Worm (Caenorhabditis elegans) whole organism, late embryonic: Measurements from ENCODE around the gene F22E12.3.

Source experiments
- C08G9.2 ChIP-seq: sonication (generic microtip); optimal IDR thresholded peaks from 2 replicates; lab custom pipeline; 2016; ENCODE audit warnings: mild to moderate bottlenecking, missing genetic modification characterization, moderate library complexity, missing compliant biosample characterization
- C38D4.7 ChIP-seq: fragments of 200-800 bp; sonication (Bioruptor generic); optimal IDR thresholded peaks from 2 replicates; lab custom pipeline; 2018; ENCODE audit warnings: mild to moderate bottlenecking, missing genetic modification characterization, moderate library complexity, missing compliant biosample characterization
- F13H6.1 ChIP-seq: sonication (generic microtip); optimal IDR thresholded peaks from 2 replicates; lab custom pipeline; 2016; ENCODE audit warnings: missing genetic modification characterization, missing compliant biosample characterization
- K02D7.2 ChIP-seq: sonication (generic microtip); optimal IDR thresholded peaks from 2 replicates; lab custom pipeline; 2017; ENCODE audit warnings: mild to moderate bottlenecking, missing genetic modification characterization, missing compliant biosample characterization
- T23F11.4 ChIP-seq: fragments of 200-800 bp; sonication (Bioruptor generic); optimal IDR thresholded peaks from 2 replicates; lab custom pipeline; 2018; ENCODE audit warnings: mild to moderate bottlenecking, missing genetic modification characterization, missing compliant biosample characterization
- Y22D7AL.16 ChIP-seq: sonication (generic microtip); optimal IDR thresholded peaks from 2 replicates; lab custom pipeline; 2016; ENCODE audit warnings: missing genetic modification characterization, missing compliant biosample characterization
- ahr-1 ChIP-seq: sonication (generic microtip); optimal IDR thresholded peaks from 2 replicates; lab custom pipeline; 2016; ENCODE audit warnings: missing genetic modification characterization, missing compliant biosample characterization
- ceh-19 ChIP-seq: fragments of 200-800 bp; sonication (Bioruptor generic); optimal IDR thresholded peaks from 2 replicates; lab custom pipeline; 2018; ENCODE audit warnings: mild to moderate bottlenecking, missing genetic modification characterization, missing compliant biosample characterization
- ceh-22 ChIP-seq: sonication (generic microtip); optimal IDR thresholded peaks from 2 replicates; lab custom pipeline; 2017; ENCODE audit warnings: missing biosample characterization, missing genetic modification characterization
- ceh-24 ChIP-seq: sonication (generic microtip); optimal IDR thresholded peaks from 2 replicates; lab custom pipeline; 2016; ENCODE audit warnings: mild to moderate bottlenecking, missing genetic modification characterization, missing compliant biosample characterization
- ceh-31 ChIP-seq: sonication (generic microtip); optimal IDR thresholded peaks from 2 replicates; lab custom pipeline; 2016; ENCODE audit warnings: missing genetic modification characterization, missing compliant biosample characterization
- ceh-34 ChIP-seq: sonication (generic microtip); optimal IDR thresholded peaks from 2 replicates; lab custom pipeline; 2016; ENCODE audit warnings: mild to moderate bottlenecking, missing genetic modification characterization, missing compliant biosample characterization
- ceh-45 ChIP-seq: fragments of 200-800 bp; sonication (Bioruptor generic); IDR thresholded peaks from 2 replicates; pipeline ENCODE4 v1.3.6; 2022; ENCODE audit warnings: missing genetic modification reagents, missing genetic modification characterization, missing compliant biosample characterization
- ceh-6 ChIP-seq: fragments of 200-800 bp; sonication (Bioruptor generic); optimal IDR thresholded peaks from 2 replicates; lab custom pipeline; 2018; ENCODE audit warnings: mild to moderate bottlenecking, missing genetic modification characterization, missing compliant biosample characterization
- ceh-9 ChIP-seq: sonication (generic microtip); optimal IDR thresholded peaks from 2 replicates; lab custom pipeline; 2016; ENCODE audit warnings: mild to moderate bottlenecking, missing genetic modification characterization, inconsistent platforms, missing compliant biosample characterization
- dve-1 ChIP-seq: sonication (generic microtip); optimal IDR thresholded peaks from 2 replicates; lab custom pipeline; 2017; ENCODE audit warnings: antibody characterized with exemption, mild to moderate bottlenecking, missing genetic modification characterization, missing compliant biosample characterization
- elt-2 ChIP-seq: sonication (generic microtip); optimal IDR thresholded peaks from 2 replicates; lab custom pipeline; 2016; ENCODE audit warnings: missing genetic modification reagents, missing genetic modification characterization, missing compliant biosample characterization
- elt-4 ChIP-seq: sonication (generic microtip); optimal IDR thresholded peaks from 2 replicates; lab custom pipeline; 2016; ENCODE audit warnings: missing genetic modification characterization, missing compliant biosample characterization
- eyg-1 ChIP-seq: sonication (generic microtip); optimal IDR thresholded peaks from 2 replicates; lab custom pipeline; 2016; ENCODE audit warnings: missing genotype, missing genetic modification characterization, missing compliant biosample characterization
- fax-1 ChIP-seq: sonication (generic microtip); optimal IDR thresholded peaks from 2 replicates; lab custom pipeline; 2016; ENCODE audit warnings: missing genotype, missing genetic modification characterization, missing compliant biosample characterization
- fkh-10 ChIP-seq: fragments of 150-350 bp; optimal IDR thresholded peaks from 2 replicates; lab custom pipeline; 2014; ENCODE audit warnings: missing biosample characterization, missing genetic modification reagents, missing genetic modification characterization
- fkh-6 ChIP-seq: sonication (generic microtip); optimal IDR thresholded peaks from 2 replicates; lab custom pipeline; 2016; ENCODE audit warnings: missing genetic modification characterization, missing compliant biosample characterization
- hlh-13 ChIP-seq: fragments of 200-800 bp; sonication (Bioruptor generic); optimal IDR thresholded peaks from 2 replicates; lab custom pipeline; 2018; ENCODE audit warnings: mild to moderate bottlenecking, missing genetic modification characterization, missing compliant biosample characterization
- hlh-6 ChIP-seq: sonication (generic microtip); optimal IDR thresholded peaks from 2 replicates; lab custom pipeline; 2016; ENCODE audit warnings: missing genotype, missing genetic modification characterization, missing compliant biosample characterization
- lim-6 ChIP-seq: sonication (generic microtip); optimal IDR thresholded peaks from 2 replicates; lab custom pipeline; 2016; ENCODE audit warnings: missing genetic modification characterization, missing compliant biosample characterization
- lin-11 ChIP-seq: fragments of 200-800 bp; sonication (Bioruptor generic); optimal IDR thresholded peaks from 2 replicates; lab custom pipeline; 2018; ENCODE audit warnings: mild to moderate bottlenecking, missing genetic modification characterization, missing compliant biosample characterization
- nfya-1 ChIP-seq: sonication (generic microtip); optimal IDR thresholded peaks from 2 replicates; lab custom pipeline; 2017; ENCODE audit warnings: missing genetic modification characterization, mild to moderate bottlenecking, missing compliant biosample characterization, antibody characterized with exemption, moderate library complexity
- nhr-11 ChIP-seq: fragments of 150-350 bp; optimal IDR thresholded peaks from 2 replicates; lab custom pipeline; 2014; ENCODE audit warnings: missing biosample characterization, missing genetic modification characterization
- nhr-232 ChIP-seq: sonication (generic microtip); optimal IDR thresholded peaks from 2 replicates; lab custom pipeline; 2016; ENCODE audit warnings: missing genetic modification characterization, missing compliant biosample characterization
- npax-4 ChIP-seq: sonication (generic microtip); optimal IDR thresholded peaks from 2 replicates; lab custom pipeline; 2016; ENCODE audit warnings: missing genetic modification characterization, missing compliant biosample characterization
- odd-2 ChIP-seq: sonication (generic microtip); optimal IDR thresholded peaks from 2 replicates; lab custom pipeline; 2017; ENCODE audit warnings: antibody characterized with exemption, mild to moderate bottlenecking, missing genetic modification characterization, missing compliant biosample characterization
- pha-2 ChIP-seq: sonication (generic microtip); optimal IDR thresholded peaks from 2 replicates; lab custom pipeline; 2017; ENCODE audit warnings: mild to moderate bottlenecking, missing genetic modification characterization, missing compliant biosample characterization
- pha-4 ChIP-seq: fragments of 150-350 bp; optimal IDR thresholded peaks from 2 replicates; lab custom pipeline; 2018; ENCODE audit warnings: missing biosample characterization, missing genetic modification reagents, missing genetic modification characterization
- pqm-1 ChIP-seq: sonication (generic microtip); optimal IDR thresholded peaks from 2 replicates; lab custom pipeline; 2016; ENCODE audit warnings: missing genetic modification characterization, missing compliant biosample characterization
- pros-1 ChIP-seq: fragments of 150-350 bp; optimal IDR thresholded peaks from 2 replicates; lab custom pipeline; 2014; ENCODE audit warnings: missing biosample characterization, missing genetic modification reagents, missing genetic modification characterization
- sdc-2 ChIP-seq: sonication (generic microtip); optimal IDR thresholded peaks from 2 replicates; lab custom pipeline; 2016; ENCODE audit warnings: missing genotype, missing genetic modification characterization, missing compliant biosample characterization
- sox-2 ChIP-seq: fragments of 200-800 bp; sonication (Bioruptor generic); IDR thresholded peaks from 2 replicates; pipeline ENCODE4 v1.3.6; 2022; ENCODE audit warnings: missing genetic modification reagents, missing genetic modification characterization, missing compliant biosample characterization
- syd-9 ChIP-seq: sonication (generic microtip); optimal IDR thresholded peaks from 2 replicates; lab custom pipeline; 2016; ENCODE audit warnings: mild to moderate bottlenecking, missing genetic modification characterization, moderate library complexity, missing compliant biosample characterization
- tbx-2 ChIP-seq: sonication (generic microtip); optimal IDR thresholded peaks from 2 replicates; lab custom pipeline; 2016; ENCODE audit warnings: missing genetic modification characterization, missing compliant biosample characterization
- ttx-3 ChIP-seq: sonication (generic microtip); optimal IDR thresholded peaks from 2 replicates; lab custom pipeline; 2016; ENCODE audit warnings: missing genetic modification reagents, missing genetic modification characterization, missing compliant biosample characterization
- unc-3 ChIP-seq, 2 experiments: fragments of 200-800 bp in 1 of 2; sonication (Bioruptor generic) in 1 of 2; sonication (generic microtip) in 1 of 2; conservative IDR thresholded peaks in 1 of 2; optimal IDR thresholded peaks in 1 of 2; 2 replicates each; pipeline versions ENCODE4 v1.3.6 to Lab custom; 2016 to 2022; ENCODE audit warnings: missing compliant biosample characterization in 2 of 2, missing genetic modification characterization in 2 of 2, missing genetic modification reagents in 1 of 2
- unc-55 ChIP-seq: sonication (generic microtip); optimal IDR thresholded peaks from 2 replicates; lab custom pipeline; 2017; ENCODE audit warnings: missing biosample characterization, missing genetic modification reagents, missing genetic modification characterization
- unc-86 ChIP-seq: sonication (generic microtip); optimal IDR thresholded peaks from 2 replicates; lab custom pipeline; 2016; ENCODE audit warnings: missing genetic modification characterization, missing compliant biosample characterization
- zip-5 ChIP-seq: sonication (generic microtip); optimal IDR thresholded peaks from 2 replicates; lab custom pipeline; 2016; ENCODE audit warnings: missing genetic modification characterization, missing compliant biosample characterization
- ztf-16 ChIP-seq: sonication (generic microtip); optimal IDR thresholded peaks from 2 replicates; lab custom pipeline; 2017; ENCODE audit warnings: missing genetic modification characterization, missing compliant biosample characterization

The F22E12.3 gene

DNA sequence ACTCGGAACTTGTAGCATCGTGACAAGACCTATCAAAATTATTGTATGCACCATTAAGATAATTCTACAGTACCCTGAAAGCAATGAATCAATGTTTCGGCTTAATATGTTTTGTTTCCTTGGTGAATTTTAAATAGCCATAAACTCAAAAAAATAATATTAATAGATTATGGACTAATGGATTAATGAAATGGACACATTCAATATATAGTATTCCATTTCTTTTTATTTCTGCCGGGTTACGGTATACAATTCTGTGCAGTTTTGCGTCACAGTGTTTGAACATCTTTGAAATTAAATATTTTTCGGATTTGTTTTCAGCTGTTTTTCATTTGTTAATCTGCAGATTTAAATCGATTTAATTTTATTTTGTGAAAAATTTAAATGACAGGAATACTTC lies 26.6 kb downstream of the F22E12.3 start, which contains the start of gene set-22:
Gene set-22 (plus strand): TSS at position 301 of the 400 bp plus-strand sequence.
- TF ChIP-seq ceh-34 (no peak), hlh-6 (tag; lab: Kevin White, UChicago) (no peak), odd-2 (tag; lab: Kevin White, UChicago) (no peak), fkh-6 (tag; lab: Kevin White, UChicago) (no peak), ceh-19 (GFP tag; lab: Kevin White, UChicago) (no peak), C38D4.7 (GFP tag; lab: Kevin White, UChicago) (no peak), ceh-24 (tag; lab: Kevin White, UChicago) (no peak), pha-4 (tag; lab: Kevin White, UChicago) (no peak), elt-2 (tag; lab: Kevin White, UChicago) (no peak), unc-55 (no peak), elt-4 (tag; lab: Kevin White, UChicago) (no peak), lin-11 (tag; lab: Kevin White, UChicago) (no peak), ceh-6 (GFP tag; lab: Kevin White, UChicago) (no peak), C08G9.2 (tag; lab: Kevin White, UChicago) (no peak), T23F11.4 (GFP tag; lab: Kevin White, UChicago) (no peak), nhr-232 (no peak), ttx-3 (no peak), pha-2 (tag; lab: Kevin White, UChicago) (no peak), lim-6 (no peak)

DNA sequence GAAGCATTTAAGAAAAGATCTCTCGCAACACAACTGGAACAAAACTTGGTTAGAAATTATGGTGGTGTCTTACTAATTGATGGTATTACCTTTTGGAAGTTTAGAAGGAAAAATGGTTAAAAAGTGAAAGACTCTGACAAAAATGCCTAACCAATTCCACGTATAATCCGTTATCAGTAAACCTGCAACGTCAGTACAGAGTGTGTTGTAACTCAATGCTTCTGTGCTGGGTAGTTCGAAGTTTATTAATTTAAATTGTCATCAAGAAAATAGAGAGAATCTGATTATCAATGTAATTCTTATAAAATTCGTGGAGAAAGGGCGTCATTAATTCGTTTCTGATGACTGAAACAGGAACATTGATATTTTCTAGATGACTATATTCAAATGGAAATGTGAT lies 28.0 kb downstream of the F22E12.3 start:
- no peak for TF ChIP-seq ztf-16 (tag; lab: Kevin White, UChicago)
- no peak for TF ChIP-seq ahr-1
- TF ChIP-seq syd-9 (tag; lab: Kevin White, UChicago) = no peak
- no peak for TF ChIP-seq unc-3 (GFP tag; conservative IDR thresholded peaks at IDR 0.05; lab: Robert Waterston, UW)
- TF ChIP-seq unc-3 (tag; optimal IDR thresholded peaks at IDR 0.05; lab: Kevin White, UChicago) = no peak
- no peak for TF ChIP-seq pqm-1 (tag; lab: Kevin White, UChicago)
- no peak for TF ChIP-seq tbx-2 (tag; lab: Kevin White, UChicago)
- TF ChIP-seq nhr-11 = no peak
- TF ChIP-seq npax-4 (tag; lab: Kevin White, UChicago) = no peak
- no peak for TF ChIP-seq dve-1
- no peak for TF ChIP-seq fax-1
- TF ChIP-seq nfya-1 (tag; lab: Kevin White, UChicago) = no peak
- no peak for TF ChIP-seq hlh-6 (tag; lab: Kevin White, UChicago)
- no peak for TF ChIP-seq fkh-10 (GFP tag; lab: Kevin White, UChicago)
- no peak for TF ChIP-seq Y22D7AL.16 (tag; lab: Kevin White, UChicago)
- no peak for TF ChIP-seq ceh-45 (GFP tag; lab: Robert Waterston, UW)

DNA sequence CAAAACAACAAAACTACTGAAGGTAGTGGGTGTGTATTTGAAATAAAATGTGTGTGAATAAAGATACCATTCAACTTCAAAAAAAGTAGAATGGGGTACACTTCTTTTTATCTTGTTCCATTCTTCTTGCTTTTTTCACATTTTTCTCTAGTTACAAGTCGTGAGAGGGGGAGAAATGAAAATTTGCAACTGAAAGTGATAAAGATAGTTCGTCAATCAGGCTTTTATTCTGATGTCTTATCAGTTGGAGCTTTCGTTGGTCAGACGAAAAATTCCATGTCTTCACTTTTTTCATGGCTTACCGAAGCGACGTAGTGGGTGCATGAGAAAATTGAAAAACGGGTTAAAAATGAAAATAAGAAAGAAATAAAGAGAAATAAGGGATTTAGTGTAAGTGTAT lies 29.5 kb downstream of the F22E12.3 start, which contains the start of gene Y32F6A.4:
Gene Y32F6A.4 (minus strand): TSS at position 347 of the 400 bp plus-strand sequence.
- TF ChIP-seq pros-1 (tag; lab: Kevin White, UChicago) = no peak
- TF ChIP-seq ceh-24 (tag; lab: Kevin White, UChicago) = no peak
- no peak for TF ChIP-seq fax-1
- no peak for TF ChIP-seq F13H6.1
- TF ChIP-seq unc-55 = no peak
- no peak for TF ChIP-seq hlh-6 (tag; lab: Kevin White, UChicago)
- no peak for TF ChIP-seq ceh-22 (tag; lab: Kevin White, UChicago)
- no peak for TF ChIP-seq hlh-13 (GFP tag; lab: Kevin White, UChicago)

DNA sequence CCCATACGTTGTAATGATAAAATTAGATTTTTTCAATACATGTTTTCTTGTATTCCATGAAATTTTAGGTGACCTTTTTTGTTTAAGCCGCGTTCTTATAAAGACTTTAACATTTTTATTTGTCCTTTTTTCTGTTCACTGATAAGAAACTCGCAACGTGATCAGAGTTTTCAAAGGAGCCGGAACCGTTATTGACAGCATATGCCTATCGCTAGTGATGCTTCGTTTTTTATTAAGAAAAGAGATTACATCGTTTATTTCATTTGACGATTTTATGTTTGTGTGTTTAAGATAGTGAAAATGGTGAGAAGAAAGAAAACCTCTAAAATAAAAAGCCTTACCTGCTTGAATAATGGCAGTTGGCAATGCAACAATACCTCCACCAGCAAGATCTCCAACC lies 30.6 kb downstream of the F22E12.3 start:
- TF ChIP-seq zip-5 (no peak), pros-1 (tag; lab: Kevin White, UChicago) (no peak), ceh-31 (no peak), Y22D7AL.16 (tag; lab: Kevin White, UChicago) (no peak), ceh-9 (tag; lab: Kevin White, UChicago) (no peak), eyg-1 (tag; lab: Kevin White, UChicago) (no peak), sdc-2 (tag; lab: Kevin White, UChicago) (no peak), K02D7.2 (tag; lab: Kevin White, UChicago) (no peak), ceh-22 (tag; lab: Kevin White, UChicago) (no peak), unc-86 (no peak), sox-2 (no peak)
- TF ChIP-seq, all 69 proteins: peak for 0
